Worm (Caenorhabditis elegans) whole organism, L4 larva: ENCODE measurements around the gene F21C10.18.
"Not testable (repeated sequence)": the region's sequence is repeated elsewhere in the genome, so short reads cannot be mapped to it uniquely, and the experiment has no call there.

Experiments used
- aly-2 ChIP-seq: sonication (generic microtip); optimal IDR thresholded peaks from 2 replicates; lab custom pipeline; 2018; ENCODE audit warnings: missing biosample characterization, missing genetic modification characterization
- arid-1 ChIP-seq: fragments of 200-800 bp; sonication (Bioruptor generic); conservative IDR thresholded peaks from 2 replicates; pipeline ENCODE4 v1.3.6; 2022; ENCODE audit warnings: missing genetic modification reagents, missing genetic modification characterization, missing compliant biosample characterization
- fkh-10 ChIP-seq: fragments of 150-350 bp; optimal IDR thresholded peaks from 2 replicates; lab custom pipeline; 2014; ENCODE audit warnings: missing biosample characterization, missing genetic modification reagents, missing genetic modification characterization

DNA sequence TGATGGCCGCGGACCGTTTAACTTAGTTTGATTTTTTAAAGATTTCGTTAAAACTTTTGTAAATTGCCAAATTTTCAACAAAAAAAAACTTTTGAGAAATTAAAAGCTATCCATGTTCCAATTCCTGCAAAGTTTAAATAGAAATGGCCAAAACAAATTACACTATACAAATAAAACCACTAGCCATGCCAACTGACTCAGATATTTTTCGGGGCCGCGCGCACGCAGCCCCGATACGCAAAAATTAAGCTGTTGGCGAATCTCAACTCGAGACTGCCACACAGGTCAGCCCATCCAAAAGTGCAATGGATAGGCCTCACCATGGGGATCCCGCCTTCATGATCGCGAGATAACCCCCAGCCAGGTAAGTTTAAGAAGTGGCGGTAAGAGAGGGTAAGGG is 21.7 kb upstream of the F21C10.18 start:
- TF ChIP-seq arid-1 (GFP tag; lab: Robert Waterston, UW); aly-2 (tag; lab: Kevin White, UChicago); fkh-10 (GFP tag; lab: Kevin White, UChicago): not testable (repeated sequence)
